Worm (Caenorhabditis elegans) whole organism, L4 larva: ENCODE measurements around the gene B0416.4.
A peak's percentile ranks its signal among the peaks of the same experiment; 100 is the strongest.

Experiments
- D1046.2 ChIP-seq: fragments of 200-800 bp; sonication (Bioruptor generic); IDR thresholded peaks from 2 replicates; pipeline ENCODE4 v1.3.6; 2022; ENCODE audit warnings: missing genetic modification characterization, missing compliant biosample characterization
- F26F4.8 ChIP-seq: fragments of 200-800 bp; sonication (Bioruptor generic); conservative IDR thresholded peaks from 2 replicates; pipeline ENCODE4 v1.3.6; 2022; ENCODE audit warnings: missing genetic modification characterization, missing compliant biosample characterization
- F37D6.2 ChIP-seq: sonication (generic microtip); optimal IDR thresholded peaks from 2 replicates; lab custom pipeline; 2016; ENCODE audit warnings: mild to moderate bottlenecking, missing genetic modification characterization, missing compliant biosample characterization
- R02D3.7 ChIP-seq: fragments of 150-350 bp; sonication (generic microtip); optimal IDR thresholded peaks from 3 replicates; lab custom pipeline; 2014; ENCODE audit warnings: missing biosample characterization, missing genetic modification characterization
- T20F7.1 ChIP-seq: fragments of 200-800 bp; sonication (Bioruptor generic); optimal IDR thresholded peaks from 2 replicates; lab custom pipeline; 2018; ENCODE audit warnings: mild to moderate bottlenecking, missing genetic modification characterization, missing compliant biosample characterization
- T26A8.4 ChIP-seq: fragments of 200-800 bp; sonication (Bioruptor generic); IDR thresholded peaks from 2 replicates; pipeline ENCODE4 v1.3.6; 2022; ENCODE audit warnings: missing genetic modification characterization, missing compliant biosample characterization
- arid-1 ChIP-seq: fragments of 200-800 bp; sonication (Bioruptor generic); conservative IDR thresholded peaks from 2 replicates; pipeline ENCODE4 v1.3.6; 2022; ENCODE audit warnings: missing genetic modification reagents, missing genetic modification characterization, missing compliant biosample characterization
- attf-4 ChIP-seq: sonication (generic microtip); optimal IDR thresholded peaks from 3 replicates; lab custom pipeline; 2017; ENCODE audit warnings: missing biosample characterization, missing genetic modification characterization
- ceh-28 ChIP-seq: fragments of 150-350 bp; optimal IDR thresholded peaks from 2 replicates; lab custom pipeline; 2014; ENCODE audit warnings: missing biosample characterization, missing genetic modification reagents, missing genetic modification characterization
- ceh-62 ChIP-seq: sonication (generic microtip); optimal IDR thresholded peaks from 2 replicates; lab custom pipeline; 2017; ENCODE audit warnings: missing biosample characterization, missing genetic modification characterization
- ces-1 ChIP-seq: fragments of 150-350 bp; sonication (generic microtip); optimal IDR thresholded peaks from 4 replicates; lab custom pipeline; 2014; ENCODE audit warnings: missing biosample characterization, missing genetic modification reagents, missing genetic modification characterization
- cey-2 ChIP-seq: sonication (generic microtip); optimal IDR thresholded peaks from 3 replicates; lab custom pipeline; 2017; ENCODE audit warnings: missing genetic modification characterization, mild to moderate bottlenecking, missing compliant biosample characterization, antibody characterized with exemption, borderline replicate concordance; ENCODE audit not compliant: insufficient read depth
- ctbp-1 ChIP-seq: fragments of 200-800 bp; sonication (Bioruptor generic); IDR thresholded peaks from 2 replicates; pipeline ENCODE4 v1.3.6; 2022; ENCODE audit warnings: missing genetic modification reagents, missing genetic modification characterization, missing compliant biosample characterization
- daf-16 ChIP-seq, 3 experiments: sonication (generic microtip); optimal IDR thresholded peaks; 2 replicates each; lab custom pipeline; 2016 to 2017; ENCODE audit warnings: missing genetic modification characterization in 3 of 3, missing genetic modification reagents in 3 of 3, mild to moderate bottlenecking in 2 of 3, missing compliant biosample characterization in 2 of 3, missing biosample characterization in 1 of 3, moderate library complexity in 1 of 3
- daf-8 ChIP-seq: fragments of 200-800 bp; sonication (Bioruptor generic); IDR thresholded peaks from 2 replicates; pipeline ENCODE4 v1.3.6; 2022; ENCODE audit warnings: missing genetic modification characterization, missing compliant biosample characterization
- dmd-8 ChIP-seq: fragments of 200-800 bp; sonication (Bioruptor generic); IDR thresholded peaks from 2 replicates; pipeline ENCODE4 v1.3.6; 2022; ENCODE audit warnings: missing genetic modification characterization, missing compliant biosample characterization
- dpl-1 ChIP-seq: fragments of 150-350 bp; optimal IDR thresholded peaks from 2 replicates; lab custom pipeline; 2014; ENCODE audit warnings: missing biosample characterization, missing genetic modification reagents, missing genetic modification characterization
- duxl-1 ChIP-seq: sonication (generic microtip); optimal IDR thresholded peaks from 2 replicates; lab custom pipeline; 2016; ENCODE audit warnings: mild to moderate bottlenecking, missing genetic modification characterization, moderate library complexity, missing compliant biosample characterization; ENCODE audit not compliant: poor library complexity
- gei-8 ChIP-seq: fragments of 200-800 bp; sonication (Bioruptor generic); optimal IDR thresholded peaks from 2 replicates; lab custom pipeline; 2018; ENCODE audit warnings: mild to moderate bottlenecking, missing genetic modification characterization, missing compliant biosample characterization
- lin-13 ChIP-seq: fragments of 150-350 bp; optimal IDR thresholded peaks from 2 replicates; lab custom pipeline; 2014; ENCODE audit warnings: missing biosample characterization, missing genetic modification reagents, missing genetic modification characterization
- lin-29 ChIP-seq: fragments of 200-800 bp; sonication (Bioruptor generic); IDR thresholded peaks from 2 replicates; pipeline ENCODE4 v1.3.6; 2022; ENCODE audit warnings: missing genetic modification reagents, missing genetic modification characterization, missing compliant biosample characterization
- lin-38 ChIP-seq: fragments of 200-800 bp; sonication (Bioruptor generic); IDR thresholded peaks from 2 replicates; pipeline ENCODE4 v1.3.6; 2022; ENCODE audit warnings: missing genetic modification reagents, missing genetic modification characterization, missing compliant biosample characterization
- madf-5 ChIP-seq, 2 experiments: fragments of 200-800 bp; sonication (Bioruptor generic); IDR thresholded peaks; 2 replicates each; pipeline ENCODE4 v1.3.6; 2022; ENCODE audit warnings: missing compliant biosample characterization in 2 of 2, missing genetic modification characterization in 2 of 2
- mdl-1 ChIP-seq, 2 experiments: fragments of 150-350 bp in 1 of 2; sonication (generic microtip) in 1 of 2; optimal IDR thresholded peaks; 2 replicates each; lab custom pipeline; 2014 to 2017; ENCODE audit warnings: missing biosample characterization in 2 of 2, missing genetic modification characterization in 2 of 2
- mep-1 ChIP-seq: fragments of 150-350 bp; sonication (generic microtip); optimal IDR thresholded peaks from 3 replicates; lab custom pipeline; 2014; ENCODE audit warnings: missing biosample characterization, missing genetic modification characterization
- mes-2 ChIP-seq: sonication (generic microtip); optimal IDR thresholded peaks from 2 replicates; lab custom pipeline; 2016; ENCODE audit warnings: missing genotype, mild to moderate bottlenecking, missing genetic modification characterization, missing compliant biosample characterization; ENCODE audit not compliant: poor library complexity, severe bottlenecking
- nhr-111 ChIP-seq: fragments of 200-800 bp; sonication (Bioruptor generic); optimal IDR thresholded peaks from 2 replicates; lab custom pipeline; 2018; ENCODE audit warnings: mild to moderate bottlenecking, missing genetic modification characterization, missing compliant biosample characterization
- nhr-237 ChIP-seq: sonication (generic microtip); optimal IDR thresholded peaks from 2 replicates; lab custom pipeline; 2017; ENCODE audit warnings: missing biosample characterization, missing genetic modification characterization
- nhr-42 ChIP-seq: fragments of 200-800 bp; sonication (Bioruptor generic); IDR thresholded peaks from 2 replicates; pipeline ENCODE4 v1.3.6; 2022; ENCODE audit warnings: missing genetic modification characterization, missing compliant biosample characterization
- nhr-6 ChIP-seq: fragments of 150-350 bp; optimal IDR thresholded peaks from 2 replicates; lab custom pipeline; 2014; ENCODE audit warnings: missing biosample characterization, missing genetic modification characterization
- php-3 ChIP-seq: fragments of 200-800 bp; sonication (Bioruptor generic); IDR thresholded peaks from 2 replicates; pipeline ENCODE4 v1.3.6; 2022; ENCODE audit warnings: missing genetic modification reagents, missing genetic modification characterization, missing compliant biosample characterization
- saeg-2 ChIP-seq: fragments of 200-800 bp; sonication (Bioruptor generic); IDR thresholded peaks from 2 replicates; pipeline ENCODE4 v1.3.6; 2022; ENCODE audit warnings: missing genetic modification reagents, missing genetic modification characterization, missing compliant biosample characterization
- snpc-4 ChIP-seq: fragments of 150-350 bp; optimal IDR thresholded peaks from 2 replicates; lab custom pipeline; 2014; ENCODE audit warnings: missing biosample characterization, missing genetic modification characterization
- tag-97 ChIP-seq: fragments of 200-800 bp; sonication (Bioruptor generic); IDR thresholded peaks from 2 replicates; pipeline ENCODE4 v1.3.6; 2022; ENCODE audit warnings: missing genetic modification characterization, missing compliant biosample characterization
- unc-130 ChIP-seq: sonication (generic microtip); optimal IDR thresholded peaks from 2 replicates; lab custom pipeline; 2016; ENCODE audit warnings: missing genetic modification reagents, missing genetic modification characterization, missing compliant biosample characterization
- unc-62 ChIP-seq, 3 experiments: fragments of 150-350 bp in 1 of 3; sonication (generic microtip); optimal IDR thresholded peaks in 2 of 3; peaks in 1 of 3; 1 replicate in 1 of 3; 2 replicates in 2 of 3; lab custom pipeline; 2014 to 2017; ENCODE audit warnings: missing biosample characterization in 3 of 3, missing genetic modification characterization in 3 of 3, missing genetic modification reagents in 3 of 3, missing genotype in 1 of 3
- zfp-2 ChIP-seq: sonication (generic microtip); optimal IDR thresholded peaks from 2 replicates; lab custom pipeline; 2016; ENCODE audit warnings: mild to moderate bottlenecking, missing genetic modification characterization, missing compliant biosample characterization
- zip-11 ChIP-seq: fragments of 200-800 bp; sonication (Bioruptor generic); IDR thresholded peaks from 2 replicates; pipeline ENCODE4 v1.3.6; 2022; ENCODE audit warnings: missing genetic modification characterization, missing compliant biosample characterization
- zip-2 ChIP-seq: fragments of 150-350 bp; optimal IDR thresholded peaks from 2 replicates; lab custom pipeline; 2014; ENCODE audit warnings: missing biosample characterization, missing genetic modification characterization
- ztf-11 ChIP-seq: fragments of 150-350 bp; optimal IDR thresholded peaks from 2 replicates; lab custom pipeline; 2014; ENCODE audit warnings: missing biosample characterization, missing genetic modification characterization

B0416.4 gene

DNA sequence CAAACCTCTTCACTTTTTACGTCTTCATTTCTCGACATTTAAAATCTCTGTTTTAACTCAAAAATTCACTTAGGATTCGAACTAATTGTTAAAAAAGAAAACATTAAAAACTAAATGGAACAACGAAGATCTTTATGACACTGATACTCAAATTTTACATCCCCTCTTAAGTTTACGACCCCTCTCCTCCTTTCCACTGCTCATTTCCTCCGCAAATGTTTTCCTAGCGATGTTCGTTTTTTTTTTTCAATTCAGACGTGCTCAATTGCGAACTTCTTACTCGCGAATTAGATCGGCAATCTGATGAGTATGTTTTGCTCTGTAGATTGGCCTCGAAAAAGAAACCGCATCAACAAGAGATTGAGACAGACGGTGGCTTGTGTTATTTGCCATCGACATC, 24.0 kb downstream of the B0416.4 start:
- no peak for TF ChIP-seq daf-16 (GFP tag; optimal IDR thresholded peaks at IDR 0.05; lab: Kevin White, UChicago)
- TF ChIP-seq daf-16 (tag; optimal IDR thresholded peaks at IDR 0.05; lab: Kevin White, UChicago) = no peak
- no peak for TF ChIP-seq gei-8 (GFP tag; lab: Kevin White, UChicago)
- no peak for TF ChIP-seq ces-1 (GFP tag; lab: Kevin White, UChicago)
- TF ChIP-seq duxl-1 = no peak
- TF ChIP-seq mep-1 (tag; lab: Kevin White, UChicago) = no peak
- peak in 1 of 2 experiments; percentile 95 for TF ChIP-seq unc-62 (GFP tag; optimal IDR thresholded peaks at IDR 0.05 in 1 of 2; lab: Kevin White, UChicago)
- TF ChIP-seq unc-62 (tag; optimal IDR thresholded peaks at IDR 0.05; lab: Kevin White, UChicago) = no peak
- no peak for TF ChIP-seq lin-29 (GFP tag; lab: Robert Waterston, UW)
- TF ChIP-seq tag-97 = no peak

DNA sequence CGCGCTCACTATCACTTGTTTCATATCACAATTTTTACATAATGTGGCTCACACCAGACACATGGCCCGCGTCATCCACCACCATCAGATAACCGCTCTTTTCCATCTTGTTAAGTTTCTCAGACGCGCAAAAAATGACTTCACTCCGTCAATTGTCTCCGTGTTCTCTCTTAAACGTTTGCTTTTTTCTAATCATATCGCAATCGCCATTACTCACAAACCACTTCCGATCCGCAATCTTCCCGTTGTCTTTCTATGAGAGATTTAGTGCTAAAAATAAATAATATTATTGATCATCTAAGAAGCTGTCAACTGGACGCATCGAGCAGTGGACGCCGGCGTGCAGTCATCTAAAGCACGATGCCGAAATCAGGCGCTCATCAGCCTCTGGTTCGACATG, 24.7 kb downstream of the B0416.4 start, which contains the start of gene tmc-2:
Gene tmc-2, plus strand, starts transcription at position 301 of the 400 bp plus-strand sequence.
- TF ChIP-seq gei-8 (GFP tag; lab: Kevin White, UChicago) (no peak), zip-2 (tag; lab: Kevin White, UChicago) (no peak), arid-1 (GFP tag; lab: Robert Waterston, UW) (no peak), zip-11 (GFP tag; lab: Robert Waterston, UW) (no peak), dmd-8 (GFP tag; lab: Robert Waterston, UW) (no peak), T26A8.4 (GFP tag; lab: Robert Waterston, UW) (no peak), lin-38 (no peak), R02D3.7 (no peak), lin-29 (GFP tag; lab: Robert Waterston, UW) (no peak), F37D6.2 (tag; lab: Kevin White, UChicago) (no peak), zfp-2 (tag; lab: Kevin White, UChicago) (no peak), snpc-4 (tag; lab: Kevin White, UChicago) (no peak), nhr-111 (GFP tag; lab: Kevin White, UChicago) (no peak), nhr-237 (tag; lab: Kevin White, UChicago) (no peak), nhr-42 (GFP tag; lab: Robert Waterston, UW) (no peak), saeg-2 (GFP tag; lab: Robert Waterston, UW) (no peak), ceh-62 (no peak), ztf-11 (tag; lab: Kevin White, UChicago) (no peak)

DNA sequence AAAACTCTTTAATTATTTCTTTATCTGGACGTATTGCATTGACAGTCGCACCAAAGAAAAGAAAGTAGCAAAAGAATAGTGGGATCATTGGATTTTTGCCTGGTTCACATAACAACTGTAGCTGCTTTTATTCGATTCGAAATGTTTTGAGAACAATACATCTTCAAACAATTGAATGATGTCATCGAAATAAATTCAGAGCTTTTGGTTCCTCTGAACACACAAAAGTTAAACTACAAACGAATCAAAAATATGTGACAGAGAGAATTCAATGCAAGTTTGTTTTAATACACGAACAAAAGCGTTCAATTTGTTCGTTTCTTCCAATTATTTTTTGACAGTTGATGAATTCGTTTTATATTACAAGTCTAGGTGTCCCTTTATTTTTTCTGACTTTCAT, 32.5 kb downstream of the B0416.4 start, which contains the start of gene H29C22.1:
Gene H29C22.1, minus strand, starts transcription at position 101 of the 400 bp plus-strand sequence.
- TF ChIP-seq lin-29 (GFP tag; lab: Robert Waterston, UW) = no peak
- TF ChIP-seq dpl-1 = no peak
- TF ChIP-seq, all 104 proteins: peak for 0

DNA sequence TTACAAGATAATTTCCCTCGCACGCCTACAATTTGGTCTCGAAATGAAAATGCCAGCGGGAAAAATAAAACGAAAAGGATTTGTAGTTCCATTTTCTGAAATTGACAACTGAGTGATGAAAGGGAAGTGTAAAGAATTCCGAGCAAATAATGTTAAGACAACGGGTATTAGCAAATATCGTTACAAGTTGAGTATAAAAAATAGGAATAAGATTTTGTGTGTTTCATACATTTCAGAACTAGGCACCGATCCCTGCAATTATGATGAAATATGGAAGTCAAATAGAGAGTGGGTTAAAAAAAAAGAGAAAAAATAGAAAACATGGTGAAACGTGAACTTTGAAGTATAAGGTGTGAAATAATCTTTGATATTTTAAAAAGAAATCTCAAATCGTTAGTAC, 35.6 kb downstream of the B0416.4 start, which contains the start of gene ttr-38:
Gene ttr-38, minus strand, starts transcription at position 101 of the 400 bp plus-strand sequence.
- TF ChIP-seq nhr-6 (tag; lab: Kevin White, UChicago) (no peak), lin-13 (GFP tag; lab: Kevin White, UChicago) (no peak), D1046.2 (GFP tag; lab: Robert Waterston, UW) (no peak), F26F4.8 (GFP tag; lab: Robert Waterston, UW) (no peak), mdl-1 (tag; optimal IDR thresholded peaks at IDR 0.05; lab: Kevin White, UChicago) (no peak), php-3 (GFP tag; lab: Robert Waterston, UW) (no peak), arid-1 (GFP tag; lab: Robert Waterston, UW) (no peak), T20F7.1 (GFP tag; lab: Kevin White, UChicago) (no peak), ceh-28 (tag; lab: Kevin White, UChicago) (no peak), daf-8 (GFP tag; lab: Robert Waterston, UW) (no peak), cey-2 (no peak), attf-4 (tag; lab: Kevin White, UChicago) (no peak), unc-62 (GFP tag; optimal IDR thresholded peaks at IDR 0.05 in 1 of 2; lab: Kevin White, UChicago) (no peak), unc-62 (tag; optimal IDR thresholded peaks at IDR 0.05; lab: Kevin White, UChicago) (no peak), unc-130 (GFP tag; lab: Kevin White, UChicago) (no peak), mes-2 (tag; lab: Kevin White, UChicago) (no peak), madf-5 (GFP tag; IDR thresholded peaks at IDR 0.05; lab: Robert Waterston, UW) (no peak), ctbp-1 (GFP tag; lab: Robert Waterston, UW) (no peak), lin-38 (no peak), zip-11 (GFP tag; lab: Robert Waterston, UW) (no peak)
